Fruit fly (Drosophila melanogaster) whole organism, prepupa: Measurements from ENCODE around the gene CG33941.

Source experiments
- Blimp-1 ChIP-seq: fragments of 200-800 bp; sonication (Bioruptor generic); optimal IDR thresholded peaks from 3 replicates; lab custom pipeline; 2017; ENCODE audit warnings: missing biosample characterization, missing genetic modification characterization, mild to moderate bottlenecking, moderate library complexity, missing genetic modification reagents
- CG11294 ChIP-seq: fragments of 200-800 bp; sonication (Bioruptor generic); IDR thresholded peaks from 2 replicates; pipeline ENCODE4 v1.3.6; 2022; ENCODE audit warnings: missing biosample characterization, missing genetic modification characterization
- CG11762 ChIP-seq: fragments of 200-800 bp; sonication (Bioruptor generic); optimal IDR thresholded peaks from 3 replicates; lab custom pipeline; 2016; ENCODE audit warnings: missing biosample characterization, missing genetic modification characterization; ENCODE audit not compliant: insufficient read depth
- CG11902 ChIP-seq: fragments of 200-800 bp; sonication (Bioruptor generic); optimal IDR thresholded peaks from 3 replicates; lab custom pipeline; 2016; ENCODE audit warnings: missing biosample characterization, missing genetic modification characterization
- CG15336 ChIP-seq: fragments of 200-800 bp; sonication (Bioruptor generic); IDR thresholded peaks from 2 replicates; pipeline ENCODE4 v1.3.6; 2022; ENCODE audit warnings: missing biosample characterization, missing genetic modification characterization
- CG1621 ChIP-seq: fragments of 200-800 bp; sonication (Bioruptor generic); optimal IDR thresholded peaks from 3 replicates; lab custom pipeline; 2018; ENCODE audit warnings: missing biosample characterization, mild to moderate bottlenecking, missing genetic modification characterization
- CG16779 ChIP-seq: fragments of 200-800 bp; sonication (Bioruptor generic); optimal IDR thresholded peaks from 3 replicates; lab custom pipeline; 2017; ENCODE audit warnings: missing biosample characterization, mild to moderate bottlenecking, missing genetic modification characterization
- CG3032 ChIP-seq: fragments of 200-800 bp; optimal IDR thresholded peaks from 2 replicates; lab custom pipeline; 2019; ENCODE audit warnings: missing biosample characterization, mild to moderate bottlenecking, missing genetic modification characterization, moderate library complexity
- CG34406 ChIP-seq: fragments of 200-800 bp; sonication (Bioruptor generic); optimal IDR thresholded peaks from 3 replicates; lab custom pipeline; 2016; ENCODE audit warnings: missing biosample characterization, missing genetic modification characterization
- CG3919 ChIP-seq: fragments of 200-800 bp; sonication (Bioruptor generic); optimal IDR thresholded peaks from 3 replicates; lab custom pipeline; 2016; ENCODE audit warnings: missing biosample characterization, missing genetic modification characterization
- CG4318 ChIP-seq: fragments of 200-800 bp; sonication (Bioruptor generic); optimal IDR thresholded peaks from 3 replicates; lab custom pipeline; 2017; ENCODE audit warnings: missing biosample characterization, mild to moderate bottlenecking, missing genetic modification characterization
- CG6276 ChIP-seq: fragments of 200-800 bp; sonication (Bioruptor generic); optimal IDR thresholded peaks from 2 replicates; lab custom pipeline; 2017; ENCODE audit warnings: missing biosample characterization, mild to moderate bottlenecking, missing genetic modification characterization
- CG6792 ChIP-seq: fragments of 200-800 bp; sonication (Bioruptor generic); optimal IDR thresholded peaks from 3 replicates; lab custom pipeline; 2016; ENCODE audit warnings: missing biosample characterization, missing genetic modification characterization
- CG8119 ChIP-seq: fragments of 200-800 bp; sonication (Bioruptor generic); IDR thresholded peaks from 3 replicates; pipeline ENCODE4 v1.3.6; 2022; ENCODE audit warnings: missing biosample characterization, missing genetic modification characterization
- CG8632 ChIP-seq: fragments of 200-800 bp; sonication (Bioruptor generic); optimal IDR thresholded peaks from 3 replicates; lab custom pipeline; 2016; ENCODE audit warnings: missing biosample characterization, missing genetic modification characterization
- CG9139 ChIP-seq: fragments of 200-800 bp; sonication (Bioruptor generic); optimal IDR thresholded peaks from 3 replicates; lab custom pipeline; 2017; ENCODE audit warnings: missing biosample characterization, mild to moderate bottlenecking, missing genetic modification characterization
- Eip75B ChIP-seq: fragments of 200-800 bp; sonication (Bioruptor generic); optimal IDR thresholded peaks from 3 replicates; lab custom pipeline; 2016; ENCODE audit warnings: missing biosample characterization, missing genetic modification characterization
- Eip78C ChIP-seq: fragments of 200-800 bp; sonication (Bioruptor generic); peaks from one replicate; lab custom pipeline; 2016; ENCODE audit warnings: missing biosample characterization, missing genetic modification characterization
- Eip93F ChIP-seq: fragments of 200-800 bp; sonication (Bioruptor generic); optimal IDR thresholded peaks from 2 replicates; lab custom pipeline; 2016; ENCODE audit warnings: missing biosample characterization, mild to moderate bottlenecking, missing genetic modification characterization
- Ets96B ChIP-seq: fragments of 200-800 bp; optimal IDR thresholded peaks from 2 replicates; lab custom pipeline; 2019; ENCODE audit warnings: missing biosample characterization, mild to moderate bottlenecking, missing genetic modification characterization, moderate library complexity
- Hr38 ChIP-seq: sonication (Bioruptor generic); optimal IDR thresholded peaks from 2 replicates; lab custom pipeline; 2016; ENCODE audit warnings: missing biosample characterization, missing genetic modification characterization
- OdsH ChIP-seq: fragments of 200-800 bp; sonication (Bioruptor generic); optimal IDR thresholded peaks from 3 replicates; lab custom pipeline; 2016; ENCODE audit warnings: missing biosample characterization, missing genetic modification characterization
- Smox ChIP-seq: fragments of 200-800 bp; sonication (Bioruptor generic); optimal IDR thresholded peaks from 3 replicates; lab custom pipeline; 2016; ENCODE audit warnings: missing biosample characterization, missing genetic modification characterization
- Sox102F ChIP-seq: fragments of 200-800 bp; sonication (Bioruptor generic); optimal IDR thresholded peaks from 2 replicates; lab custom pipeline; 2016; ENCODE audit warnings: missing biosample characterization, mild to moderate bottlenecking, missing genetic modification characterization
- Sox14 ChIP-seq: fragments of 200-800 bp; sonication (Bioruptor generic); optimal IDR thresholded peaks from 3 replicates; lab custom pipeline; 2016; ENCODE audit warnings: missing biosample characterization, missing genetic modification characterization
- Sox15 ChIP-seq: fragments of 200-800 bp; sonication (Bioruptor generic); optimal IDR thresholded peaks from 3 replicates; lab custom pipeline; 2016; ENCODE audit warnings: missing biosample characterization, missing genetic modification characterization
- dac ChIP-seq: fragments of 200-800 bp; sonication (Bioruptor generic); optimal IDR thresholded peaks from 2 replicates; lab custom pipeline; 2017; ENCODE audit warnings: missing biosample characterization, mild to moderate bottlenecking, missing genetic modification characterization
- eg ChIP-seq: fragments of 200-800 bp; sonication (Bioruptor generic); IDR thresholded peaks from 3 replicates; pipeline ENCODE4 v1.3.6; 2022; ENCODE audit warnings: missing biosample characterization, missing genetic modification characterization
- esn ChIP-seq: fragments of 200-800 bp; sonication (Bioruptor generic); optimal IDR thresholded peaks from 2 replicates; lab custom pipeline; 2016; ENCODE audit warnings: missing biosample characterization, mild to moderate bottlenecking, missing genetic modification characterization, moderate library complexity
- fd59A ChIP-seq: fragments of 200-800 bp; sonication (Bioruptor generic); optimal IDR thresholded peaks from 2 replicates; lab custom pipeline; 2017; ENCODE audit warnings: missing biosample characterization, mild to moderate bottlenecking, missing genetic modification characterization, missing genetic modification reagents
- fkh ChIP-seq: fragments of 200-800 bp; sonication (Bioruptor generic); optimal IDR thresholded peaks from 3 replicates; lab custom pipeline; 2017; ENCODE audit warnings: missing biosample characterization, mild to moderate bottlenecking, missing genetic modification characterization, moderate library complexity
- lz ChIP-seq: fragments of 200-800 bp; sonication (Bioruptor generic); optimal IDR thresholded peaks from 3 replicates; lab custom pipeline; 2016; ENCODE audit warnings: missing biosample characterization, missing genetic modification characterization
- net ChIP-seq: fragments of 200-800 bp; sonication (Bioruptor generic); optimal IDR thresholded peaks from 3 replicates; lab custom pipeline; 2016; ENCODE audit warnings: missing biosample characterization, missing genetic modification characterization
- pdm3 ChIP-seq: fragments of 200-800 bp; sonication (Bioruptor generic); optimal IDR thresholded peaks from 3 replicates; lab custom pipeline; 2016; ENCODE audit warnings: missing biosample characterization, missing genetic modification characterization
- salr ChIP-seq, 2 experiments: fragments of 200-800 bp; sonication (Bioruptor generic); optimal IDR thresholded peaks; 3 replicates each; lab custom pipeline; 2016 to 2018; ENCODE audit warnings: missing biosample characterization in 2 of 2, missing genetic modification characterization in 2 of 2, mild to moderate bottlenecking in 1 of 2
- topi ChIP-seq: fragments of 200-800 bp; sonication (Bioruptor generic); optimal IDR thresholded peaks from 3 replicates; lab custom pipeline; 2016; ENCODE audit warnings: missing biosample characterization, missing genetic modification characterization
- vri ChIP-seq: fragments of 200-800 bp; sonication (Bioruptor generic); optimal IDR thresholded peaks from 3 replicates; lab custom pipeline; 2016; ENCODE audit warnings: missing biosample characterization, mild to moderate bottlenecking, missing genetic modification characterization

The CG33941 gene

DNA sequence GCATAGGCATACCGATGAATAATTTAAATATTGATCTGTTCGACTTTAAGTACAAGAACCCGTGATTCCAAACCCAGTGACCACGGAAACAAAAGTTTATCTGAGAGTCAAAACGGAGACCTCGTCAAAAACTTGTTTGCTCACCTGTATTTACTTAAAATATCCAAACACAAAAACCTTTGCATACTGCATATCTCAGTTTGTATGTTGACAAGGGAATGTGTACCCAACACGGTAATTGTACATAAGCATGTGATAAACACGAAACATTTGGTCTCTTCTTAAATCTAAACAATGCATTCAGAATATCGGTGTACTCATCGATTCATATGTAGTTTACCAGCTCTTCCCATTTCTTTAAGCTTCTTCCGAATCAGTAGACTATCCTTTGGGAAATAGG is 30.4 kb downstream of the CG33941 start:
- TF ChIP-seq CG4318: no peak
- peak; percentile 13 for TF ChIP-seq Smox (GFP tag; lab: Kevin White, UChicago)
- peak; percentile 21 for TF ChIP-seq Blimp-1 (GFP tag; lab: Kevin White, UChicago)
- TF ChIP-seq CG16779: no peak
- TF ChIP-seq Sox102F (GFP tag; lab: Kevin White, UChicago): peak; percentile 39
- no peak for TF ChIP-seq CG8632 (GFP tag; lab: Kevin White, UChicago)
- peak; percentile 72 for TF ChIP-seq vri (GFP tag; lab: Kevin White, UChicago)
- TF ChIP-seq fkh (GFP tag; lab: Kevin White, UChicago): peak; percentile 98
- no peak for TF ChIP-seq CG3032 (tag; lab: Kevin White, UChicago)
- TF ChIP-seq CG1621 (tag; lab: Kevin White, UChicago): no peak
- TF ChIP-seq Sox14 (GFP tag; lab: Kevin White, UChicago): no peak
- TF ChIP-seq CG11902: no peak
- no peak for TF ChIP-seq OdsH (GFP tag; lab: Kevin White, UChicago)
- no peak for TF ChIP-seq CG34406 (GFP tag; lab: Kevin White, UChicago)
- TF ChIP-seq Ets96B: no peak
- TF ChIP-seq lz (GFP tag; lab: Kevin White, UChicago): peak; percentile 19
- no peak for TF ChIP-seq CG6276 (GFP tag; lab: Kevin White, UChicago)
- TF ChIP-seq CG3919 (GFP tag; lab: Kevin White, UChicago): no peak
- no peak for TF ChIP-seq fd59A (GFP tag; lab: Kevin White, UChicago)
- no peak for TF ChIP-seq CG15336 (GFP tag; lab: Robert Waterston, UW)
- no peak for TF ChIP-seq CG11762 (GFP tag; lab: Kevin White, UChicago)
- no peak for TF ChIP-seq CG9139 (GFP tag; lab: Kevin White, UChicago)
- TF ChIP-seq dac: no peak
- no peak for TF ChIP-seq CG8119
- no peak for TF ChIP-seq Hr38 (GFP tag; lab: Kevin White, UChicago)
- TF ChIP-seq salr (GFP tag; optimal IDR thresholded peaks at IDR 0.05; lab: Kevin White, UChicago): no peak
- TF ChIP-seq Eip78C (GFP tag; lab: Kevin White, UChicago): no peak
- TF ChIP-seq esn (GFP tag; lab: Kevin White, UChicago): peak; percentile 44

DNA sequence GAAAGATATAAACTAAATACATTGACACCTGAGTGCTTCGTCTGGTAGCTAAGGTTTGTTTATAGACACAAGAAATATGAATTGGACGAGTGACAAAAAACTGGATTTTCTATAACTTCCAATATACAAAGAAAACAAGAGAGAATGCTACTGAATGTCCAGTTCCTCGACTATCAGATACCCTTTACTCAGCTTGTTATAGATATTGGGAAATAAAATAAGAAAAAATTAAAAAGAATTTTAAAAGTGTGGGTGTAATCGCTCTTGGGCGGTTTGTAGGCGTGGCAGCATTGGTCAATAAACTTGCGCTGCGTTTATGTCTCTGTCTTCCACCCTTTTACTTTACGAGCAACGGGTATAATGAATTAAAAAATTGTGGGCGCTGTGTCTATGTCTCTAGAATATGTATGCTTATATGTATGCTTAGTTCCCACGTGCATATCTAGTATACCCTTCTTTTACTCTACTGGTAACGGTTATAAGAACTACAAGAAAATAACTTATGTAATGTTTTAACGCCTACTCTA is 31.1 kb downstream of the CG33941 start:
- TF ChIP-seq CG11294 (no peak), Eip78C (GFP tag; lab: Kevin White, UChicago) (peak; percentile 52), Sox15 (GFP tag; lab: Kevin White, UChicago) (no peak), CG9139 (GFP tag; lab: Kevin White, UChicago) (no peak), pdm3 (no peak), net (GFP tag; lab: Kevin White, UChicago) (no peak)

DNA sequence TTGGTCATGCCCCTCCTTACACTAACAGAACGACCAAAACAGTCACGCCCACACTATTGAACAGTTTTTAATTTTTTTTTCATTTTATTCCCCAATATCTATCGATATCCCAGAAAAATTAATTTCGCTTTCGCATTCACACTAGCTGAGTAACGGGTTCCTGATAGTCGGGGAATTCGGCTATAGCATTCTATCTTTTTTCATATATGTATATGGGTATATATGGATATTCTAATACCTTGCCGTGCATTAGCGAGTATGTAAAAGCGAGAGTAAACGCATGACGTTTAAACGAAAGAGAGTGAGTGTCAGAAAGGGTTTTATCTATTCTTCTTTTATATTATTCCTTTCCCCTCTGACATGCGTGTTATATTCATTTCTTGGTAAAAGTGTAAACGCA is 31.8 kb downstream of the CG33941 start:
- TF ChIP-seq Eip93F (GFP tag; lab: Kevin White, UChicago) (no peak), eg (GFP tag; lab: Robert Waterston, UW) (no peak), CG15336 (GFP tag; lab: Robert Waterston, UW) (no peak), CG6792 (GFP tag; lab: Kevin White, UChicago) (no peak), pdm3 (no peak), topi (GFP tag; lab: Kevin White, UChicago) (no peak), Eip75B (GFP tag; lab: Kevin White, UChicago) (no peak), CG11294 (no peak), CG8632 (GFP tag; lab: Kevin White, UChicago) (no peak), CG11762 (GFP tag; lab: Kevin White, UChicago) (no peak), CG1621 (tag; lab: Kevin White, UChicago) (no peak), CG34406 (GFP tag; lab: Kevin White, UChicago) (no peak)
